Worm (Caenorhabditis elegans) whole organism, L4 larva: ENCODE data around the gene osta-2.

Source experiments
- aly-2 ChIP-seq: sonication (generic microtip); optimal IDR thresholded peaks from 2 replicates; lab custom pipeline; 2018; ENCODE audit warnings: missing biosample characterization, missing genetic modification characterization
- hlh-30 ChIP-seq: sonication (generic microtip); optimal IDR thresholded peaks from 2 replicates; lab custom pipeline; 2017; ENCODE audit warnings: antibody characterized with exemption, mild to moderate bottlenecking, missing genetic modification characterization, missing compliant biosample characterization; ENCODE audit not compliant: insufficient read depth
- lir-3 ChIP-seq: sonication (generic microtip); optimal IDR thresholded peaks from 2 replicates; lab custom pipeline; 2016; ENCODE audit warnings: mild to moderate bottlenecking, missing genetic modification characterization, missing compliant biosample characterization
- mdl-1 ChIP-seq, 2 experiments: fragments of 150-350 bp in 1 of 2; sonication (generic microtip) in 1 of 2; optimal IDR thresholded peaks; 2 replicates each; lab custom pipeline; 2014 to 2017; ENCODE audit warnings: missing biosample characterization in 2 of 2, missing genetic modification characterization in 2 of 2
- nhr-77 ChIP-seq: fragments of 150-350 bp; optimal IDR thresholded peaks from 2 replicates; lab custom pipeline; 2014; ENCODE audit warnings: missing biosample characterization, missing genetic modification characterization
- pqm-1 ChIP-seq: sonication (generic microtip); optimal IDR thresholded peaks from 2 replicates; lab custom pipeline; 2017; ENCODE audit warnings: missing biosample characterization, missing genetic modification characterization
- skn-1 ChIP-seq: fragments of 150-350 bp; optimal IDR thresholded peaks from 2 replicates; lab custom pipeline; 2014; ENCODE audit warnings: missing biosample characterization, missing genetic modification characterization
- tag-97 ChIP-seq: fragments of 200-800 bp; sonication (Bioruptor generic); IDR thresholded peaks from 2 replicates; pipeline ENCODE4 v1.3.6; 2022; ENCODE audit warnings: missing genetic modification characterization, missing compliant biosample characterization
- unc-39 ChIP-seq: sonication (generic microtip); optimal IDR thresholded peaks from 2 replicates; lab custom pipeline; 2017; ENCODE audit warnings: missing biosample characterization, missing genetic modification characterization
- zfp-2 ChIP-seq: sonication (generic microtip); optimal IDR thresholded peaks from 2 replicates; lab custom pipeline; 2016; ENCODE audit warnings: mild to moderate bottlenecking, missing genetic modification characterization, missing compliant biosample characterization
- ztf-11 ChIP-seq: fragments of 150-350 bp; optimal IDR thresholded peaks from 2 replicates; lab custom pipeline; 2014; ENCODE audit warnings: missing biosample characterization, missing genetic modification characterization

DNA sequence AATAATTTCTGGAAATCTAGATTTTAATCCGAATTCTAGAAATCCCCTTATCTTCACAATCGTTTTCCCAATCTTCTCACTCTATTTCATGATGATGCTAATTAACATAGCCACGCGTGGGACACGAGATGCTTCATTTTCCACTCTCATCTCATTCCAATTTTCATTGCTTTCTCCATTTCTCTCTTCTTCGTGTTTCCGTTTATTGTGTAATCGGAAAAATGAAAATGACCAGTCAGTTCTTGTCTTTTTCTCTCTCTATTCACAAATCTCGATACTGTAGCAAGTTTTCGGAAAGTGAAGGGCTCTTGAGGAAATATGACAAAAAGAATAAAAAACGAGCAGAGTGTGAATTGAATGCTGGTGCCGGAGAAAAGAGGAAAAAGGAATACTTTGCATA lies 3.0 kb upstream of the osta-2 start:
- no peak for TF ChIP-seq skn-1 (tag; lab: Kevin White, UChicago)
- no peak for TF ChIP-seq nhr-77 (tag; lab: Kevin White, UChicago)
- no peak for TF ChIP-seq aly-2 (tag; lab: Kevin White, UChicago)
- no peak for TF ChIP-seq tag-97 (GFP tag; lab: Robert Waterston, UW)
- peak; percentile 25 for TF ChIP-seq hlh-30 (tag; lab: Kevin White, UChicago)
- TF ChIP-seq mdl-1 (tag; optimal IDR thresholded peaks at IDR 0.05; lab: Kevin White, UChicago), result no peak
- no peak for TF ChIP-seq ztf-11 (tag; lab: Kevin White, UChicago)
- TF ChIP-seq lir-3 (tag; lab: Kevin White, UChicago), result no peak
- TF ChIP-seq unc-39 (tag; lab: Kevin White, UChicago), result no peak
- TF ChIP-seq pqm-1 (tag; lab: Kevin White, UChicago), result no peak
- TF ChIP-seq zfp-2, result no peak
